Fruit fly (Drosophila melanogaster) whole organism, embryonic: ENCODE data around the gene SelT.

ENCODE experiments used
- Ada2b ChIP-seq: fragments of 200-800 bp; sonication (Bioruptor generic); IDR thresholded peaks from 2 replicates; pipeline ENCODE4 v1.3.6; 2022; ENCODE audit warnings: missing biosample characterization, missing genetic modification characterization
- Adf1 ChIP-seq: fragments of 200-800 bp; sonication (Bioruptor generic); IDR thresholded peaks from 2 replicates; pipeline ENCODE4 v1.3.6; 2022; ENCODE audit warnings: missing biosample characterization, missing genetic modification characterization
- C15 ChIP-seq: fragments of 200-800 bp; sonication (Bioruptor generic); IDR thresholded peaks from 3 replicates; pipeline ENCODE4 v1.3.6; 2022; ENCODE audit warnings: missing biosample characterization, missing genetic modification characterization
- CG10321 ChIP-seq: fragments of 200-800 bp; sonication (Bioruptor generic); IDR thresholded peaks from 2 replicates; pipeline ENCODE4 v1.3.6; 2022; ENCODE audit warnings: missing biosample characterization, missing genetic modification characterization
- CG10959 ChIP-seq: fragments of 200-800 bp; sonication (Bioruptor generic); IDR thresholded peaks from 2 replicates; pipeline ENCODE4 v1.3.6; 2022; ENCODE audit warnings: missing biosample characterization, missing genetic modification characterization
- CG12219 ChIP-seq: fragments of 200-800 bp; sonication (Bioruptor generic); optimal IDR thresholded peaks from 3 replicates; lab custom pipeline; 2018; ENCODE audit warnings: missing biosample characterization, mild to moderate bottlenecking, missing genetic modification characterization
- CG14441 ChIP-seq: fragments of 200-800 bp; sonication (Bioruptor generic); IDR thresholded peaks from 2 replicates; pipeline ENCODE4 v1.3.6; 2022; ENCODE audit warnings: missing biosample characterization, missing genetic modification characterization
- CG15269 ChIP-seq: fragments of 200-800 bp; sonication (Bioruptor generic); optimal IDR thresholded peaks from 2 replicates; lab custom pipeline; 2018; ENCODE audit warnings: missing biosample characterization, mild to moderate bottlenecking, missing genetic modification characterization, moderate library complexity
- CG1529 ChIP-seq: fragments of 200-800 bp; sonication (Bioruptor generic); optimal IDR thresholded peaks from 3 replicates; lab custom pipeline; 2018; ENCODE audit warnings: missing biosample characterization, missing genetic modification characterization
- CG15479 ChIP-seq: fragments of 200-800 bp; sonication (Bioruptor generic); optimal IDR thresholded peaks from 3 replicates; lab custom pipeline; 2019; ENCODE audit warnings: missing biosample characterization, mild to moderate bottlenecking, missing genetic modification characterization, moderate library complexity
- CG15601 ChIP-seq: fragments of 200-800 bp; sonication (Bioruptor generic); optimal IDR thresholded peaks from 3 replicates; lab custom pipeline; 2019; ENCODE audit warnings: missing biosample characterization, mild to moderate bottlenecking, missing genetic modification characterization, moderate library complexity
- CG17328 ChIP-seq: fragments of 200-800 bp; sonication (Bioruptor generic); IDR thresholded peaks from 2 replicates; pipeline ENCODE4 v1.3.6; 2022; ENCODE audit warnings: missing biosample characterization, missing genetic modification characterization
- CG17385 ChIP-seq: fragments of 200-800 bp; sonication (Bioruptor generic); optimal IDR thresholded peaks from 3 replicates; lab custom pipeline; 2018; ENCODE audit warnings: missing biosample characterization, mild to moderate bottlenecking, missing genetic modification characterization
- CG2129 ChIP-seq: fragments of 200-800 bp; sonication (Bioruptor generic); IDR thresholded peaks from 2 replicates; pipeline ENCODE4 v1.3.6; 2022; ENCODE audit warnings: missing biosample characterization, missing genetic modification characterization; ENCODE audit not compliant: partially characterized antibody
- CG2889 ChIP-seq: fragments of 200-800 bp; sonication (Bioruptor generic); IDR thresholded peaks from 3 replicates; pipeline ENCODE4 v1.3.6; 2022; ENCODE audit warnings: missing biosample characterization, missing genetic modification characterization
- CG30403 ChIP-seq: fragments of 200-800 bp; sonication (Bioruptor generic); optimal IDR thresholded peaks from 3 replicates; lab custom pipeline; 2016; ENCODE audit warnings: missing biosample characterization, missing genetic modification characterization
- CG32532 ChIP-seq: fragments of 200-800 bp; sonication (Bioruptor generic); IDR thresholded peaks from 2 replicates; pipeline ENCODE4 v1.3.6; 2022; ENCODE audit warnings: missing biosample characterization, missing genetic modification characterization
- CG3407 ChIP-seq: fragments of 200-800 bp; sonication (Bioruptor generic); optimal IDR thresholded peaks from 2 replicates; lab custom pipeline; 2018; ENCODE audit warnings: missing biosample characterization, mild to moderate bottlenecking, missing genetic modification characterization
- CG5245 ChIP-seq: fragments of 200-800 bp; sonication (Bioruptor generic); optimal IDR thresholded peaks from 3 replicates; lab custom pipeline; 2016; ENCODE audit warnings: missing biosample characterization, missing genetic modification characterization
- CG6683 ChIP-seq: fragments of 200-800 bp; sonication (Bioruptor generic); optimal IDR thresholded peaks from 2 replicates; lab custom pipeline; 2017; ENCODE audit warnings: missing biosample characterization, mild to moderate bottlenecking, missing genetic modification characterization, missing genetic modification reagents
- CG7271 ChIP-seq: fragments of 200-800 bp; sonication (Bioruptor generic); optimal IDR thresholded peaks from 2 replicates; lab custom pipeline; 2018; ENCODE audit warnings: missing biosample characterization, mild to moderate bottlenecking, missing genetic modification characterization, moderate library complexity
- CG8281 ChIP-seq: fragments of 200-800 bp; sonication (Bioruptor generic); optimal IDR thresholded peaks from 2 replicates; lab custom pipeline; 2018; ENCODE audit warnings: missing biosample characterization, mild to moderate bottlenecking, missing genetic modification characterization, moderate library complexity
- CG8388 ChIP-seq: fragments of 200-800 bp; sonication (Bioruptor generic); optimal IDR thresholded peaks from 2 replicates; lab custom pipeline; 2019; ENCODE audit warnings: missing biosample characterization, mild to moderate bottlenecking, missing genetic modification characterization, moderate library complexity
- CG9215 ChIP-seq: fragments of 200-800 bp; sonication (Bioruptor generic); IDR thresholded peaks from 2 replicates; pipeline ENCODE4 v1.3.6; 2022; ENCODE audit warnings: missing biosample characterization, missing genetic modification characterization
- Chrac-16 ChIP-seq: fragments of 200-800 bp; sonication (Bioruptor generic); optimal IDR thresholded peaks from 3 replicates; lab custom pipeline; 2016; ENCODE audit warnings: missing biosample characterization, missing genetic modification characterization
- D19A ChIP-seq: fragments of 200-800 bp; optimal IDR thresholded peaks from 3 replicates; lab custom pipeline; 2019; ENCODE audit warnings: missing biosample characterization, mild to moderate bottlenecking, missing genetic modification characterization, moderate library complexity
- Hsf ChIP-seq: fragments of 200-800 bp; sonication (Bioruptor generic); optimal IDR thresholded peaks from 3 replicates; lab custom pipeline; 2016; ENCODE audit warnings: missing biosample characterization, missing genetic modification characterization
- Meics ChIP-seq: fragments of 200-800 bp; sonication (Bioruptor generic); optimal IDR thresholded peaks from 2 replicates; lab custom pipeline; 2017; ENCODE audit warnings: missing biosample characterization, mild to moderate bottlenecking, missing genetic modification characterization
- Vsx1 ChIP-seq: fragments of 200-800 bp; sonication (Bioruptor generic); optimal IDR thresholded peaks from 2 replicates; lab custom pipeline; 2017; ENCODE audit warnings: missing biosample characterization, mild to moderate bottlenecking, missing genetic modification characterization, missing genetic modification reagents
- ap ChIP-seq: fragments of 200-800 bp; sonication (Bioruptor generic); IDR thresholded peaks from 2 replicates; pipeline ENCODE4 v1.3.6; 2022; ENCODE audit warnings: missing biosample characterization, missing genetic modification characterization
- danr ChIP-seq: fragments of 200-800 bp; sonication (Bioruptor generic); IDR thresholded peaks from 2 replicates; pipeline ENCODE4 v1.3.6; 2022; ENCODE audit warnings: missing biosample characterization, missing genetic modification characterization
- eve ChIP-seq, 2 experiments: fragments of >200 bp; optimal IDR thresholded peaks; 2 replicates each; lab custom pipeline; 2017; ENCODE audit warnings: missing biosample characterization in 2 of 2, missing genetic modification characterization in 2 of 2
- eyg ChIP-seq: fragments of 200-800 bp; sonication (Bioruptor generic); optimal IDR thresholded peaks from 3 replicates; lab custom pipeline; 2016; ENCODE audit warnings: missing biosample characterization, missing genetic modification characterization
- ftz-f1 ChIP-seq: fragments of 200-800 bp; sonication (Bioruptor generic); optimal IDR thresholded peaks from 2 replicates; lab custom pipeline; 2016; ENCODE audit warnings: missing biosample characterization, missing genetic modification characterization
- gce ChIP-seq: fragments of 200-800 bp; sonication (Bioruptor generic); IDR thresholded peaks from 3 replicates; pipeline ENCODE4 v1.3.6; 2022; ENCODE audit warnings: missing biosample characterization, missing genetic modification characterization
- h ChIP-seq: fragments of >200 bp; optimal IDR thresholded peaks from 2 replicates; lab custom pipeline; 2017
- lbe ChIP-seq: fragments of 200-800 bp; sonication (Bioruptor generic); optimal IDR thresholded peaks from 2 replicates; lab custom pipeline; 2016; ENCODE audit warnings: missing biosample characterization, mild to moderate bottlenecking, missing genetic modification characterization
- lola ChIP-seq, 3 experiments: fragments of >200 bp in 2 of 3; fragments of 200-800 bp in 1 of 3; sonication (Bioruptor generic) in 1 of 3; optimal IDR thresholded peaks; 2 replicates each; lab custom pipeline; 2017 to 2019; ENCODE audit warnings: missing biosample characterization in 3 of 3, missing genetic modification characterization in 3 of 3, mild to moderate bottlenecking in 1 of 3, moderate library complexity in 1 of 3
- nom ChIP-seq: fragments of 200-800 bp; sonication (Bioruptor generic); optimal IDR thresholded peaks from 2 replicates; lab custom pipeline; 2017; ENCODE audit warnings: missing biosample characterization, missing genetic modification characterization, mild to moderate bottlenecking, moderate library complexity, missing genetic modification reagents
- oc ChIP-seq: fragments of 200-800 bp; sonication (Bioruptor generic); optimal IDR thresholded peaks from 2 replicates; lab custom pipeline; 2018; ENCODE audit warnings: missing biosample characterization, mild to moderate bottlenecking, missing genetic modification characterization, moderate library complexity
- odd ChIP-seq: fragments of 200-800 bp; sonication (Bioruptor generic); optimal IDR thresholded peaks from 2 replicates; lab custom pipeline; 2017; ENCODE audit warnings: missing biosample characterization, mild to moderate bottlenecking, missing genetic modification characterization
- pita ChIP-seq: fragments of 200-800 bp; sonication (Bioruptor generic); optimal IDR thresholded peaks from 2 replicates; lab custom pipeline; 2017; ENCODE audit warnings: missing biosample characterization, mild to moderate bottlenecking, missing genetic modification characterization
- ro ChIP-seq: fragments of 200-800 bp; sonication (Bioruptor generic); IDR thresholded peaks from 2 replicates; pipeline ENCODE4 v1.3.6; 2022; ENCODE audit warnings: missing biosample characterization, missing genetic modification characterization
- sd ChIP-seq: fragments of 200-800 bp; sonication (Bioruptor generic); optimal IDR thresholded peaks from 3 replicates; lab custom pipeline; 2018; ENCODE audit warnings: missing biosample characterization, mild to moderate bottlenecking, missing genetic modification characterization, moderate library complexity
- slp2 ChIP-seq: fragments of 200-800 bp; sonication (Bioruptor generic); optimal IDR thresholded peaks from 2 replicates; lab custom pipeline; 2016; ENCODE audit warnings: missing biosample characterization, missing genetic modification characterization
- stc ChIP-seq: fragments of 200-800 bp; sonication (Bioruptor generic); IDR thresholded peaks from 2 replicates; pipeline ENCODE4 v1.3.6; 2022; ENCODE audit warnings: missing biosample characterization, missing genetic modification characterization
- tna ChIP-seq: fragments of 200-800 bp; sonication (Bioruptor generic); IDR thresholded peaks from 2 replicates; pipeline ENCODE4 v1.3.6; 2022; ENCODE audit warnings: missing biosample characterization, missing genetic modification characterization; ENCODE audit not compliant: partially characterized antibody
- unc-4 ChIP-seq: fragments of 200-800 bp; sonication (Bioruptor generic); IDR thresholded peaks from 2 replicates; pipeline ENCODE4 v1.3.6; 2022; ENCODE audit warnings: missing biosample characterization, missing genetic modification characterization; ENCODE audit not compliant: partially characterized antibody
- zen2 ChIP-seq: fragments of 200-800 bp; sonication (Bioruptor generic); IDR thresholded peaks from 3 replicates; pipeline ENCODE4 v1.3.6; 2022; ENCODE audit warnings: missing biosample characterization, missing genetic modification characterization; ENCODE audit not compliant: partially characterized antibody

Gene SelT

DNA sequence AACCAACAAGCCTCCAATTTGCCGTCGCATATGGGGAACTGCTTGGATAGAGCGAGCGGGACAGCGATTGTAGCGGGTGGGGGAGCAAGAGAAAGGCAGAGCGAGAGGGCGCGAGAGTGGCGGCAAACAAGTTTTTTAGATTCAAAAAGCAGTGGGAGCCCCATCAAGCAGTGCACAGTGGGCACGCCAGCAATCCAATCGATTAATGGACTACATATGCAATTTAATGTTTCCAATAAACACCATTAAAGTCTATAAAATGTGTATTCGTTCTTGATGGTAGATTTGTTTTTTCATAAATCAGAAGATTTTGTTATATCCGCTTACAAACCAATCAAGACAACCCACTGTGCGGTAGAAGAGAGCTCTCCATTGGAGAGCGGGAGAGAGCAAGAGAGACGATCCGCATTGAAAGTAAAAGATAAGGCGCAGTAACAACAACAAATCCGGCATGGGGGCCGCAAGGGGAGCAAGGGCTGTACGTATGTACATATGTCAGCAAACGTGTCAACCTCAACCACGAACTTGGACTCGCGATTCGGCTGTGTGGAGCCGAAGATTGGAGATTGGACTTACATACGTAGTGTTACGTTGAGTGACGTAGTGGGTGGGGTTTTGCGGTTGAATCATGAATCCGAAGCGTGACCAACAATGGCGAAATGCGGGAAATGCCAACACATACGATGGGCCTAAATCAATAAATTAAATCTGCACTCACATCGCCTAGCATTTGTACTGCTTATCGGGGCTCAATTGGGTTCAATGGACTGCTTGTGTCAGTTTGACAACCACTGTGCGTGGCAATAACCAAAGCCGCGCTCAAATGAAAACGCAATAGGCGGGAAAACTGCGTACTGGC lies 13.1 kb upstream of the SelT start (continued):
- TF ChIP-seq CG7271 (tag; lab: Kevin White, UChicago) (peak; percentile 89), odd (GFP tag; lab: Kevin White, UChicago) (peak; percentile 97), tna (GFP tag; lab: Robert Waterston, UW) (peak; percentile 55), CG3407 (GFP tag; lab: Kevin White, UChicago) (peak; percentile 98), eyg (GFP tag; lab: Kevin White, UChicago) (peak; percentile 98), sd (tag; lab: Kevin White, UChicago) (peak; percentile 92), CG8388 (peak; percentile 98), CG14441 (GFP tag; lab: Robert Waterston, UW) (peak; percentile 99), ap (GFP tag; lab: Robert Waterston, UW) (peak; percentile 99), ro (GFP tag; lab: Robert Waterston, UW) (peak; percentile 99), unc-4 (GFP tag; lab: Robert Waterston, UW) (no peak; the same call in 1 of the 2 replicates), danr (GFP tag; lab: Robert Waterston, UW) (peak; percentile 99), CG8281 (peak; percentile 92), Ada2b (peak; percentile 99), CG1529 (GFP tag; lab: Kevin White, UChicago) (peak; percentile 99), D19A (tag; lab: Kevin White, UChicago) (peak; percentile 97), eve (GFP tag; optimal IDR thresholded peaks at IDR 0.05; lab: Kevin White, UChicago) (peak; percentile 40 to 97), CG12219 (GFP tag; lab: Kevin White, UChicago) (peak; percentile 99), CG32532 (peak; percentile 99), Meics (peak; percentile 99), slp2 (GFP tag; lab: Kevin White, UChicago) (peak; percentile 99), CG10321 (GFP tag; lab: Robert Waterston, UW) (peak; percentile 92), CG15269 (tag; lab: Kevin White, UChicago) (peak; percentile 99), CG10959 (GFP tag; lab: Robert Waterston, UW) (peak; percentile 99), C15 (peak; percentile 97), CG15601 (tag; lab: Kevin White, UChicago) (peak; percentile 98), Chrac-16 (peak; percentile 99), oc (tag; lab: Kevin White, UChicago) (peak; percentile 99), CG2129 (no peak), CG6683 (GFP tag; lab: Kevin White, UChicago) (peak; percentile 97), zen2 (GFP tag; lab: Robert Waterston, UW) (peak; percentile 43; the same call in 1 of the 3 replicates), stc (GFP tag; lab: Robert Waterston, UW) (peak; percentile 99), CG15479 (GFP tag; lab: Kevin White, UChicago) (no peak), nom (GFP tag; lab: Kevin White, UChicago) (peak; percentile 98), CG17328 (GFP tag; lab: Robert Waterston, UW) (peak; percentile 99), CG5245 (GFP tag; lab: Kevin White, UChicago) (peak; percentile 99), lola (GFP tag; optimal IDR thresholded peaks at IDR 0.05; lab: Kevin White, UChicago) (peak in 1 of 3 experiments; percentile 98), pita (no peak), CG2889 (GFP tag; lab: Robert Waterston, UW) (peak; percentile 99), lbe (GFP tag; lab: Kevin White, UChicago) (peak; percentile 98), Vsx1 (GFP tag; lab: Kevin White, UChicago) (peak; percentile 96), Hsf (GFP tag; lab: Kevin White, UChicago) (peak; percentile 99), gce (GFP tag; lab: Robert Waterston, UW) (peak; percentile 99), CG30403 (GFP tag; lab: Kevin White, UChicago) (peak; percentile 99), CG17385 (peak; percentile 96), ftz-f1 (GFP tag; lab: Kevin White, UChicago) (peak; percentile 88), Adf1 (peak; percentile 87), CG9215 (GFP tag; lab: Robert Waterston, UW) (peak; percentile 98), h (lab: Kevin White, UChicago) (no peak)
